Fruit fly (Drosophila melanogaster) whole organism, embryonic: Measurements from ENCODE around the gene Obp28a.

Experiments used
- B-H2 ChIP-seq: fragments of 200-800 bp; sonication (Bioruptor generic); optimal IDR thresholded peaks from 2 replicates; lab custom pipeline; 2018; ENCODE audit warnings: missing biosample characterization, mild to moderate bottlenecking, missing genetic modification characterization
- CG1024 ChIP-seq: fragments of 200-800 bp; sonication (Bioruptor generic); IDR thresholded peaks from 2 replicates; pipeline ENCODE4 v1.3.6; 2022; ENCODE audit warnings: missing biosample characterization, missing genetic modification characterization
- CG10565 ChIP-seq: fragments of 200-800 bp; sonication (Bioruptor generic); optimal IDR thresholded peaks from 3 replicates; lab custom pipeline; 2016; ENCODE audit warnings: missing biosample characterization, mild to moderate bottlenecking, missing genetic modification characterization
- CG11696 ChIP-seq: fragments of 200-800 bp; sonication (Bioruptor generic); IDR thresholded peaks from 2 replicates; pipeline ENCODE4 v1.3.6; 2022; ENCODE audit warnings: missing biosample characterization, missing genetic modification characterization
- CG12659 ChIP-seq: fragments of 200-800 bp; sonication (Bioruptor generic); optimal IDR thresholded peaks from 3 replicates; lab custom pipeline; 2017; ENCODE audit warnings: mild to moderate bottlenecking, missing biosample characterization, missing genetic modification reagents, missing genetic modification characterization
- CG12744 ChIP-seq: fragments of 200-800 bp; sonication (Bioruptor generic); optimal IDR thresholded peaks from 2 replicates; lab custom pipeline; 2016; ENCODE audit warnings: missing biosample characterization, missing genetic modification characterization
- CG14441 ChIP-seq: fragments of 200-800 bp; sonication (Bioruptor generic); IDR thresholded peaks from 2 replicates; pipeline ENCODE4 v1.3.6; 2022; ENCODE audit warnings: missing biosample characterization, missing genetic modification characterization
- CG15601 ChIP-seq: fragments of 200-800 bp; sonication (Bioruptor generic); optimal IDR thresholded peaks from 3 replicates; lab custom pipeline; 2019; ENCODE audit warnings: missing biosample characterization, mild to moderate bottlenecking, missing genetic modification characterization, moderate library complexity
- CG2202 ChIP-seq: fragments of 200-800 bp; sonication (Bioruptor generic); optimal IDR thresholded peaks from 2 replicates; lab custom pipeline; 2018; ENCODE audit warnings: missing biosample characterization, mild to moderate bottlenecking, missing genetic modification characterization
- CG3065 ChIP-seq: fragments of 200-800 bp; sonication (Bioruptor generic); optimal IDR thresholded peaks from 2 replicates; lab custom pipeline; 2016; ENCODE audit warnings: missing biosample characterization, missing genetic modification characterization
- CG43689 ChIP-seq: fragments of 200-800 bp; sonication (Bioruptor generic); IDR thresholded peaks from 2 replicates; pipeline ENCODE4 v1.3.6; 2022; ENCODE audit warnings: missing biosample characterization, missing genetic modification characterization
- CG6175 ChIP-seq: fragments of 200-800 bp; sonication (Bioruptor generic); IDR thresholded peaks from 3 replicates; pipeline ENCODE4 v1.3.6; 2022; ENCODE audit warnings: missing biosample characterization, missing genetic modification characterization
- CG6689 ChIP-seq: fragments of 200-800 bp; sonication (Bioruptor generic); IDR thresholded peaks from 2 replicates; pipeline ENCODE4 v1.3.6; 2022; ENCODE audit warnings: missing biosample characterization, missing genetic modification characterization
- CG7839 ChIP-seq: fragments of 200-800 bp; sonication (Bioruptor generic); optimal IDR thresholded peaks from 3 replicates; lab custom pipeline; 2018; ENCODE audit warnings: missing biosample characterization, mild to moderate bottlenecking, missing genetic modification characterization, moderate library complexity
- CG8290 ChIP-seq, 3 experiments: fragments of 200-800 bp; sonication (Bioruptor generic); optimal IDR thresholded peaks; 2 replicates each; lab custom pipeline; 2016 to 2019; ENCODE audit warnings: missing biosample characterization in 3 of 3, missing genetic modification characterization in 3 of 3, mild to moderate bottlenecking in 2 of 3, moderate library complexity in 1 of 3
- CG8765 ChIP-seq: fragments of 200-800 bp; sonication (Bioruptor generic); IDR thresholded peaks from 2 replicates; pipeline ENCODE4 v1.3.6; 2022; ENCODE audit warnings: missing biosample characterization, missing genetic modification characterization
- Dad ChIP-seq: fragments of 200-800 bp; sonication (Bioruptor generic); optimal IDR thresholded peaks from 3 replicates; lab custom pipeline; 2016; ENCODE audit warnings: missing biosample characterization, missing genetic modification characterization
- Dip2 ChIP-seq: fragments of 200-800 bp; sonication (Bioruptor generic); IDR thresholded peaks from 2 replicates; pipeline ENCODE4 v1.3.6; 2022; ENCODE audit warnings: missing biosample characterization, missing genetic modification characterization
- Doc3 ChIP-seq: fragments of 200-800 bp; sonication (Bioruptor generic); IDR thresholded peaks from 3 replicates; pipeline ENCODE4 v1.3.6; 2022; ENCODE audit warnings: missing biosample characterization, missing genetic modification characterization; ENCODE audit not compliant: partially characterized antibody
- Dp ChIP-seq: fragments of 200-800 bp; sonication (Bioruptor generic); optimal IDR thresholded peaks from 2 replicates; lab custom pipeline; 2018; ENCODE audit warnings: missing biosample characterization, mild to moderate bottlenecking, missing genetic modification characterization, moderate library complexity
- HLHmδ ChIP-seq: fragments of 200-800 bp; sonication (Bioruptor generic); optimal IDR thresholded peaks from 2 replicates; lab custom pipeline; 2018; ENCODE audit warnings: missing biosample characterization, mild to moderate bottlenecking, missing genetic modification characterization, moderate library complexity
- Oli ChIP-seq: fragments of 200-800 bp; sonication (Bioruptor generic); optimal IDR thresholded peaks from 2 replicates; lab custom pipeline; 2018; ENCODE audit warnings: missing biosample characterization, mild to moderate bottlenecking, missing genetic modification characterization, moderate library complexity
- Optix ChIP-seq: fragments of 200-800 bp; sonication (Bioruptor generic); IDR thresholded peaks from 3 replicates; pipeline ENCODE4 v1.3.6; 2022; ENCODE audit warnings: missing biosample characterization, missing genetic modification characterization
- Ssrp ChIP-seq: fragments of 200-800 bp; sonication (Bioruptor generic); optimal IDR thresholded peaks from 2 replicates; lab custom pipeline; 2018; ENCODE audit warnings: missing biosample characterization, mild to moderate bottlenecking, missing genetic modification characterization, moderate library complexity
- Tbp ChIP-seq: fragments of >200 bp; optimal IDR thresholded peaks from 2 replicates; lab custom pipeline; 2018; ENCODE audit warnings: missing biosample characterization, missing genetic modification characterization
- abd-A ChIP-seq: fragments of 200-800 bp; sonication (Bioruptor generic); optimal IDR thresholded peaks from 3 replicates; lab custom pipeline; 2019; ENCODE audit warnings: missing biosample characterization, mild to moderate bottlenecking, missing genetic modification characterization, moderate library complexity
- ara ChIP-seq: fragments of 200-800 bp; sonication (Bioruptor generic); IDR thresholded peaks from 2 replicates; pipeline ENCODE4 v1.3.6; 2022; ENCODE audit warnings: missing biosample characterization, missing genetic modification characterization
- btn ChIP-seq: fragments of 200-800 bp; sonication (Bioruptor generic); optimal IDR thresholded peaks from 2 replicates; lab custom pipeline; 2016; ENCODE audit warnings: missing biosample characterization, missing genetic modification characterization
- cas ChIP-seq: fragments of 200-800 bp; sonication (Bioruptor generic); IDR thresholded peaks from 2 replicates; pipeline ENCODE4 v1.3.6; 2022; ENCODE audit warnings: missing biosample characterization, missing genetic modification characterization
- caup ChIP-seq: fragments of 200-800 bp; sonication (Bioruptor generic); optimal IDR thresholded peaks from 3 replicates; lab custom pipeline; 2017; ENCODE audit warnings: missing biosample characterization, mild to moderate bottlenecking, missing genetic modification characterization, moderate library complexity; ENCODE audit not compliant: severe bottlenecking
- cg ChIP-seq: fragments of 200-800 bp; sonication (Bioruptor generic); optimal IDR thresholded peaks from 3 replicates; lab custom pipeline; 2019; ENCODE audit warnings: missing biosample characterization, mild to moderate bottlenecking, missing genetic modification characterization, moderate library complexity
- chinmo ChIP-seq: fragments of 200-800 bp; sonication (Bioruptor generic); IDR thresholded peaks from 4 replicates; pipeline ENCODE4 v1.3.6; 2022; ENCODE audit warnings: missing biosample characterization, missing genetic modification characterization; ENCODE audit not compliant: partially characterized antibody
- dm ChIP-seq: fragments of 200-800 bp; sonication (Bioruptor generic); optimal IDR thresholded peaks from 3 replicates; lab custom pipeline; 2016; ENCODE audit warnings: missing biosample characterization, missing genetic modification characterization
- ewg ChIP-seq: fragments of 200-800 bp; sonication (Bioruptor generic); optimal IDR thresholded peaks from 3 replicates; lab custom pipeline; 2017; ENCODE audit warnings: mild to moderate bottlenecking, missing biosample characterization, missing genetic modification reagents, missing genetic modification characterization
- fd102C ChIP-seq: fragments of 200-800 bp; sonication (Bioruptor generic); optimal IDR thresholded peaks from 2 replicates; lab custom pipeline; 2018; ENCODE audit warnings: missing biosample characterization, mild to moderate bottlenecking, missing genetic modification characterization, moderate library complexity
- fd64A ChIP-seq: fragments of 200-800 bp; sonication (Bioruptor generic); optimal IDR thresholded peaks from 3 replicates; lab custom pipeline; 2018; ENCODE audit warnings: missing biosample characterization, mild to moderate bottlenecking, missing genetic modification characterization
- fu2 ChIP-seq: fragments of 200-800 bp; sonication (Bioruptor generic); optimal IDR thresholded peaks from 2 replicates; lab custom pipeline; 2016; ENCODE audit warnings: missing biosample characterization, missing genetic modification characterization
- gem ChIP-seq: fragments of 200-800 bp; sonication (Bioruptor generic); optimal IDR thresholded peaks from 2 replicates; lab custom pipeline; 2019; ENCODE audit warnings: missing biosample characterization, mild to moderate bottlenecking, missing genetic modification characterization, moderate library complexity
- gt ChIP-seq: fragments of 200-800 bp; sonication (Bioruptor generic); IDR thresholded peaks from 2 replicates; pipeline ENCODE4 v1.3.6; 2022; ENCODE audit warnings: missing biosample characterization, missing genetic modification characterization
- hbn ChIP-seq: fragments of 200-800 bp; sonication (Bioruptor generic); IDR thresholded peaks from 2 replicates; pipeline ENCODE4 v1.3.6; 2022; ENCODE audit warnings: missing biosample characterization, missing genetic modification characterization; ENCODE audit not compliant: partially characterized antibody
- jumu ChIP-seq: fragments of 200-800 bp; sonication (Bioruptor generic); optimal IDR thresholded peaks from 3 replicates; lab custom pipeline; 2016; ENCODE audit warnings: missing biosample characterization, missing genetic modification characterization
- lmd ChIP-seq: fragments of 200-800 bp; sonication (Bioruptor generic); IDR thresholded peaks from 2 replicates; pipeline ENCODE4 v1.3.6; 2022; ENCODE audit warnings: missing biosample characterization, missing genetic modification characterization
- luna ChIP-seq: fragments of 200-800 bp; sonication (Bioruptor generic); optimal IDR thresholded peaks from 2 replicates; lab custom pipeline; 2016; ENCODE audit warnings: missing biosample characterization, missing genetic modification characterization
- maf-S ChIP-seq: fragments of 200-800 bp; sonication (Bioruptor generic); optimal IDR thresholded peaks from 2 replicates; lab custom pipeline; 2016; ENCODE audit warnings: missing biosample characterization, missing genetic modification characterization
- org-1 ChIP-seq: fragments of 200-800 bp; sonication (Bioruptor generic); optimal IDR thresholded peaks from 2 replicates; lab custom pipeline; 2017; ENCODE audit warnings: missing biosample characterization, missing genetic modification characterization
- otp ChIP-seq: fragments of 200-800 bp; sonication (Bioruptor generic); IDR thresholded peaks from 3 replicates; pipeline ENCODE4, ENCODE4 v1.3.6; 2022; ENCODE audit warnings: missing biosample characterization, missing genetic modification characterization
- psq ChIP-seq: fragments of 200-800 bp; sonication (Bioruptor generic); optimal IDR thresholded peaks from 2 replicates; lab custom pipeline; 2017; ENCODE audit warnings: missing biosample characterization, missing genetic modification characterization
- seq ChIP-seq: fragments of 200-800 bp; sonication (Bioruptor generic); IDR thresholded peaks from 2 replicates; pipeline ENCODE4 v1.3.6; 2022; ENCODE audit warnings: missing biosample characterization, missing genetic modification characterization
- tna ChIP-seq: fragments of 200-800 bp; sonication (Bioruptor generic); IDR thresholded peaks from 2 replicates; pipeline ENCODE4 v1.3.6; 2022; ENCODE audit warnings: missing biosample characterization, missing genetic modification characterization; ENCODE audit not compliant: partially characterized antibody

The Obp28a gene

DNA sequence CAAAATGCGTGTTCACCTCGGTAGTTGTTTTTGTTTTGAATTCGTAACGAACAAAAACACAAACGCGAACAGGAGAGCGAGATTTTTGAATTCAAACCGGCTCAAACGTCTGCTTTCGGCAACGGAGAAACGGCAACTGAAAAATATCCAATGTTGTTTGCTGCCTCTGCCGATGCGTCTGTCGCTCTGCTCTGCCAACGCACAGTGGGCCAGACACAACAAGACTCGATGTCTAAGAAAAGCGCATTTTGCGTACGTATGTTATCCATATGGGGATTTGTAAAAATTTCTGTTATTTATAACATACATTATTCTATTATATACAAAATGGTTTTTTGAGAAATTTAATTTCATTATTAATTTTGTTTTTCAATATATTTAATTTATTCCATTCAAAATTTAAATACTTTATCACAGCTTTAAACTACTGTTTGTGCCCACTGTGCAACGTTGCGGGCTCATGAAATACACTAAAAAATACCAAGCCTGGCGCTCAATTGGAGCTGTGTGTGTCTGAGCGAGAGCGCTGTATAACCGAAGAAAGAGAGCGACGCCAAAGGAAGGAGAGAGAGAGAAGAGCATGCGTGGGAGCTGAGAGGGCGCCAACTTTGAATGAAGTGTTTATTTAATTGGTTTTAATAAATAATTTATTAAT lies 33.4 kb upstream of the Obp28a start (continued):
- TF ChIP-seq fd102C (GFP tag; lab: Kevin White, UChicago) (peak; percentile 93), psq (GFP tag; lab: Kevin White, UChicago) (peak; percentile 89), CG6175 (GFP tag; lab: Robert Waterston, UW) (peak; percentile 95), CG12744 (GFP tag; lab: Kevin White, UChicago) (peak; percentile 70), ewg (GFP tag; lab: Kevin White, UChicago) (peak; percentile 98), tna (peak; percentile 45; the same call in 1 of the 2 replicates), org-1 (GFP tag; lab: Kevin White, UChicago) (peak; percentile 98), Tbp (GFP tag; lab: Kevin White, UChicago) (no peak), caup (peak; percentile 98), HLHmδ (peak; percentile 45), CG10565 (GFP tag; lab: Kevin White, UChicago) (peak; percentile 70), abd-A (tag; lab: Kevin White, UChicago) (peak; percentile 93), cas (peak; percentile 91), jumu (GFP tag; lab: Kevin White, UChicago) (peak; percentile 72), cg (peak; percentile 7), CG3065 (peak; percentile 93), CG12659 (peak; percentile 99), CG11696 (GFP tag; lab: Robert Waterston, UW) (peak; percentile 83), Optix (GFP tag; lab: Robert Waterston, UW) (peak; percentile 95), Oli (peak; percentile 99), Dp (peak; percentile 79), B-H2 (GFP tag; lab: Kevin White, UChicago) (peak; percentile 98), luna (GFP tag; lab: Kevin White, UChicago) (peak; percentile 52), CG1024 (peak; percentile 90), chinmo (GFP tag; lab: Robert Waterston, UW) (0 out of 4 replicates have a peak, but pooled peaks have one; percentile 40), fd64A (peak; percentile 93), CG7839 (peak; percentile 99), seq (GFP tag; lab: Robert Waterston, UW) (peak; percentile 97), CG43689 (GFP tag; lab: Robert Waterston, UW) (peak; percentile 88), ara (GFP tag; lab: Robert Waterston, UW) (peak; percentile 96), Dad (GFP tag; lab: Kevin White, UChicago) (peak; percentile 84), CG8290 (GFP tag; optimal IDR thresholded peaks at IDR 0.05; lab: Kevin White, UChicago) (peak; percentile 98), CG8290 (tag; optimal IDR thresholded peaks at IDR 0.05; lab: Kevin White, UChicago) (peak; percentile 80 to 96), Doc3 (no peak), fu2 (GFP tag; lab: Kevin White, UChicago) (peak; percentile 75), gem (tag; lab: Kevin White, UChicago) (peak; percentile 99), CG14441 (GFP tag; lab: Robert Waterston, UW) (peak; percentile 95), CG8765 (GFP tag; lab: Robert Waterston, UW) (peak; percentile 96), otp (GFP tag; lab: Robert Waterston, UW) (peak; percentile 93), btn (GFP tag; lab: Kevin White, UChicago) (peak; percentile 47), maf-S (GFP tag; lab: Kevin White, UChicago) (peak; percentile 76), CG15601 (peak; percentile 98), Dip2 (peak; percentile 76; the same call in 1 of the 2 replicates), gt (GFP tag; lab: Robert Waterston, UW) (peak; percentile 92), CG6689 (GFP tag; lab: Robert Waterston, UW) (peak; percentile 98), Ssrp (tag; lab: Kevin White, UChicago) (peak; percentile 99), CG2202 (tag; lab: Kevin White, UChicago) (peak; percentile 96), hbn (GFP tag; lab: Robert Waterston, UW) (no peak), lmd (peak; percentile 98), dm (GFP tag; lab: Kevin White, UChicago) (peak; percentile 70)
